Fruit fly (Drosophila melanogaster) S2 (cell line): Measurements from ENCODE around the gene CG10428.

Experiments
- CG8478 ChIP-seq: fragments of >200 bp; optimal IDR thresholded peaks from 2 replicates; lab custom pipeline; 2018
- CTCF ChIP-seq, 2 experiments: fragments of >200 bp; optimal IDR thresholded peaks; 2 replicates each; lab custom pipeline; 2018

- TF ChIP-seq CG8478 (lab: Kevin White, UChicago): no peak
- TF ChIP-seq CTCF (optimal IDR thresholded peaks at IDR 0.05; lab: Kevin White, UChicago): no peak
Observed at dm6 chr2L:18981947-18982579, 33.4 kb downstream of the CG10428 start.
